Fruit fly (Drosophila melanogaster) whole organism, pupa: ENCODE measurements around the gene Fas3.
A peak's percentile ranks its signal among the peaks of the same experiment; 100 is the strongest.

ENCODE experiments used
- CG10348 ChIP-seq: fragments of 200-800 bp; sonication (Bioruptor generic); IDR thresholded peaks from 2 replicates; pipeline ENCODE4 v1.3.6; 2022; ENCODE audit warnings: missing biosample characterization, missing genetic modification characterization
- CG12605 ChIP-seq: fragments of 200-800 bp; sonication (Bioruptor generic); IDR thresholded peaks from 2 replicates; pipeline ENCODE4 v1.3.6; 2022; ENCODE audit warnings: missing biosample characterization, missing genetic modification characterization
- CG13204 ChIP-seq: fragments of 200-800 bp; sonication (Bioruptor generic); optimal IDR thresholded peaks from 2 replicates; lab custom pipeline; 2018; ENCODE audit warnings: missing biosample characterization, mild to moderate bottlenecking, missing genetic modification characterization, moderate library complexity
- CG14655 ChIP-seq: fragments of 200-800 bp; sonication (Bioruptor generic); optimal IDR thresholded peaks from 3 replicates; lab custom pipeline; 2017; ENCODE audit warnings: mild to moderate bottlenecking, missing biosample characterization, missing genetic modification reagents, missing genetic modification characterization
- CG15710 ChIP-seq: fragments of 200-800 bp; sonication (Bioruptor generic); optimal IDR thresholded peaks from 2 replicates; lab custom pipeline; 2018; ENCODE audit warnings: missing biosample characterization, mild to moderate bottlenecking, missing genetic modification characterization, moderate library complexity
- CG17806 ChIP-seq: fragments of 200-800 bp; sonication (Bioruptor generic); optimal IDR thresholded peaks from 2 replicates; lab custom pipeline; 2018; ENCODE audit warnings: missing biosample characterization, mild to moderate bottlenecking, missing genetic modification characterization, moderate library complexity
- CG32121 ChIP-seq: fragments of 200-800 bp; sonication (Bioruptor generic); IDR thresholded peaks from 2 replicates; pipeline ENCODE4 v1.3.6; 2022; ENCODE audit warnings: missing biosample characterization, missing genetic modification characterization
- CG34367 ChIP-seq: fragments of 200-800 bp; sonication (Bioruptor generic); optimal IDR thresholded peaks from 2 replicates; lab custom pipeline; 2018; ENCODE audit warnings: missing biosample characterization, mild to moderate bottlenecking, missing genetic modification characterization
- CG4496 ChIP-seq: fragments of 200-800 bp; sonication (Bioruptor generic); IDR thresholded peaks from 3 replicates; pipeline ENCODE4 v1.3.6; 2022; ENCODE audit warnings: missing biosample characterization, missing genetic modification characterization
- CG8159 ChIP-seq: fragments of 200-800 bp; sonication (Bioruptor generic); optimal IDR thresholded peaks from 3 replicates; lab custom pipeline; 2018; ENCODE audit warnings: missing biosample characterization, mild to moderate bottlenecking, missing genetic modification characterization, moderate library complexity
- CG8301 ChIP-seq: fragments of 200-800 bp; sonication (Bioruptor generic); optimal IDR thresholded peaks from 2 replicates; lab custom pipeline; 2018; ENCODE audit warnings: missing biosample characterization, mild to moderate bottlenecking, missing genetic modification characterization
- CG9948 ChIP-seq: fragments of 200-800 bp; sonication (Bioruptor generic); optimal IDR thresholded peaks from 2 replicates; lab custom pipeline; 2018; ENCODE audit warnings: missing biosample characterization, mild to moderate bottlenecking, missing genetic modification characterization, moderate library complexity
- D1 ChIP-seq: fragments of 200-800 bp; sonication (Bioruptor generic); optimal IDR thresholded peaks from 2 replicates; lab custom pipeline; 2018; ENCODE audit warnings: missing biosample characterization, mild to moderate bottlenecking, missing genetic modification characterization, moderate library complexity
- EcR ChIP-seq: fragments of 200-800 bp; sonication (Bioruptor generic); optimal IDR thresholded peaks from 3 replicates; lab custom pipeline; 2019; ENCODE audit warnings: missing biosample characterization, missing genetic modification characterization, mild to moderate bottlenecking, moderate library complexity, missing genetic modification reagents
- Ets98B ChIP-seq: fragments of 200-800 bp; sonication (Bioruptor generic); IDR thresholded peaks from 2 replicates; pipeline ENCODE4 v1.3.6; 2022; ENCODE audit warnings: missing biosample characterization, missing genetic modification characterization
- Pif1A ChIP-seq: fragments of 200-800 bp; sonication (Bioruptor generic); optimal IDR thresholded peaks from 3 replicates; lab custom pipeline; 2016; ENCODE audit warnings: missing biosample characterization, missing genetic modification characterization
- Pif1B ChIP-seq: fragments of 200-800 bp; sonication (Bioruptor generic); optimal IDR thresholded peaks from 3 replicates; lab custom pipeline; 2016; ENCODE audit warnings: missing biosample characterization, missing genetic modification characterization
- Snoo ChIP-seq: fragments of 200-800 bp; sonication (Bioruptor generic); optimal IDR thresholded peaks from 3 replicates; lab custom pipeline; 2017; ENCODE audit warnings: missing biosample characterization, mild to moderate bottlenecking, missing genetic modification characterization, inconsistent platforms
- fd96Ca ChIP-seq: fragments of 200-800 bp; sonication (Bioruptor generic); IDR thresholded peaks from 3 replicates; pipeline ENCODE4 v1.3.6; 2022; ENCODE audit warnings: missing biosample characterization, missing genetic modification characterization
- gl ChIP-seq: fragments of 200-800 bp; sonication (Bioruptor generic); optimal IDR thresholded peaks from 2 replicates; lab custom pipeline; 2018; ENCODE audit warnings: missing biosample characterization, mild to moderate bottlenecking, missing genetic modification characterization
- rn ChIP-seq: fragments of 200-800 bp; sonication (Bioruptor generic); IDR thresholded peaks from 2 replicates; pipeline ENCODE4 v1.3.6; 2022; ENCODE audit warnings: missing biosample characterization, missing genetic modification characterization

The Fas3 gene

DNA sequence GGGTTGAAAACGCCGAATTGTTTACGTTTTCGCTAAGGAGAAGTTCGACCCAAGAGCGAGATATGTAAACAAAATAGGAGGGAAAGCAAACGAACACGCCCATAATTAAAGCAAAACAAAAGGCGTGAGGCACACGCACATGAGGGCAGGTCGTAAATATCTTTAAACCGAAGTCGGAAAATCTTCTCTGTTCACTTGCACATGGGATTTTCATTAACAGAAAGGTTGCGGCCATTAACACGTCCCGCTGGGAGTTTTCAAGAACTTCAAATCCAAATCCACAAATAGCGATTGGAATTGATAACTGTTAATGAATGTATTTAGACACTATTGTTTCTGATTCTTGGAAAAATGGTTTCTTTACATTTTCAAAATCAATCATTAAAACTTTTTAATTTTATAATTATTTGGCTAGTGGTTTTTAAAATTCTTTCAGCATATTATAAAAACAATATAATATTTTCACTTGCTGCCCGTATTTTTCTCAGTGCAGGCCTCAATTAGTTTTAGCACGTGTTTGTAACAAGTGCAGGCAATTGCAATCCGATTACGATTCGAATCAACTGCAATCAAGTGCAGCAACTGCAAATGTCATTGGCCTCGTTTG lies 14.0 kb downstream of the Fas3 start:
- TF ChIP-seq gl (no peak), CG8301 (peak; percentile 5), CG14655 (GFP tag; lab: Kevin White, UChicago) (peak; percentile 36), CG13204 (no peak)

DNA sequence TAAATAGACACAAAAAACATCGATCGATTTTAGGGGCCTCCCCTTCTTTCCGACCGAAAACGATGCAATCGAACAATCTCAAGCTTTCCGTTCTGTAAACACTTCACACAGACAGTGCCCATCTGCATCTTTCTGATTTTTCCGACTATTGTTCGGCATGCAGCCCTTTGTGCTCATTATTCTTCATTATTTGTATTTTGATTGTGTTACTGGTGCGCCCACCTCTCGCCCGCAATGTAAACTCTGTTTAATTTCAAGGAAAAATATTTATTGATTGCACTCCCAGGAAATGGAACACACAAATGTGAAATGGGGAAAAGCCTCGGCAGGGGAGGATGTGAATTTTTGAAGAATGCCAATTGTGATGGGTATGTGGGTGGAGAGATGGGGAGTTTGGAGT lies 15.7 kb downstream of the Fas3 start:
- no peak for TF ChIP-seq Pif1A (GFP tag; lab: Kevin White, UChicago)
- TF ChIP-seq, all 21 proteins: peak for 0

DNA sequence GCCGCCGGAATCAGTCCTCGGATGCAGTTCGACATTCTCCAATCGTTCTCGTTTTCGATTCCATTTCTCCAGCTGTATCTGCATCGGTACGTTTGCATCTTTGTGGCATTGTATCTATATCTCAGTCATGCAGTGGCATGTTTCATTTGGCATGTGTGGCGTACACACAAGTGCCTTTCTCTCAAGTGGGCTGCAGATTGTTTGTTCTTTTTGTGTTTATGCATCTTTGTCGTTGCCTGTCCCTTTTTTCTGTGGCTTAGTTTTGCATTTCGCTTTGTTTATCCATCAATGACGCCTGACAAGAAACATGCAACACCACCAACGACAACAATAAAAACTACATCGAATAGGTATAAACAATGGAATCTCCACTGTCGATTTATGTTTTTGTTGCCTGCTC lies 16.6 kb downstream of the Fas3 start:
- no peak for TF ChIP-seq CG13204
- TF ChIP-seq Ets98B (GFP tag; lab: Robert Waterston, UW), result no peak
- no peak for TF ChIP-seq CG32121
- no peak for TF ChIP-seq EcR
- TF ChIP-seq gl, result no peak
- TF ChIP-seq CG8301, result no peak
- TF ChIP-seq fd96Ca (GFP tag; lab: Robert Waterston, UW), result no peak
- no peak for TF ChIP-seq CG9948
- TF ChIP-seq CG34367 (tag; lab: Kevin White, UChicago), result no peak
- no peak for TF ChIP-seq CG4496 (GFP tag; lab: Robert Waterston, UW)
- no peak for TF ChIP-seq Pif1B (GFP tag; lab: Kevin White, UChicago)
- TF ChIP-seq rn (GFP tag; lab: Robert Waterston, UW), result no peak
- no peak for TF ChIP-seq Snoo
- no peak for TF ChIP-seq Pif1A (GFP tag; lab: Kevin White, UChicago)
- no peak for TF ChIP-seq D1 (tag; lab: Kevin White, UChicago)

DNA sequence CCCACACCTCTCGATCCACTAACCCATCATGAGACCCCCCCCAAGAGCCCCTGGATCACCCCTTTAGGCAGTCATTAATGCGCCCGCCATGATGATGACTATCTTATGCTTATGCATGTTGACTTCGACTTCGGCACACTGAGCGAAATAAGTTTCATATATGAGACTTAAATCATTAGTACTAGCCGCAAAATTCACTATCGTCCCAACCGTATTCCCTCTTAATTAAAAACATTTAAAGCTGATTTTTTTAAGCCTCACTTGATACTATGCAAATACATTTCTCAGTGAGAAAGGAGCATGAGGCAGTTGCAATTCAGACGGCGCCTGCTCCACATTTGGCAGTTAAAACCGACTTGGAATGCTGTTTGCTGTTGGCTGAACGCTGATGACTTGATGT lies 21.0 kb downstream of the Fas3 start:
- TF ChIP-seq Pif1A (GFP tag; lab: Kevin White, UChicago), result peak; percentile 74
- TF ChIP-seq CG9948, result peak; percentile 60
- TF ChIP-seq Ets98B (GFP tag; lab: Robert Waterston, UW), result peak; percentile 96
- TF ChIP-seq EcR, result no peak
- TF ChIP-seq rn (GFP tag; lab: Robert Waterston, UW), result peak; percentile 83
- peak; percentile 49 for TF ChIP-seq CG34367 (tag; lab: Kevin White, UChicago)
- TF ChIP-seq CG12605 (GFP tag; lab: Robert Waterston, UW), result peak; percentile 81
- peak; percentile 72 for TF ChIP-seq CG17806 (tag; lab: Kevin White, UChicago)
- peak; percentile 92 for TF ChIP-seq CG4496 (GFP tag; lab: Robert Waterston, UW)
- TF ChIP-seq D1 (tag; lab: Kevin White, UChicago), result no peak
- peak; percentile 79 for TF ChIP-seq CG14655 (GFP tag; lab: Kevin White, UChicago)
- peak; percentile 48 for TF ChIP-seq Snoo
- peak; percentile 18 for TF ChIP-seq CG13204
- TF ChIP-seq CG8301, result peak; percentile 85
- TF ChIP-seq CG32121, result peak; percentile 94
- TF ChIP-seq Pif1B (GFP tag; lab: Kevin White, UChicago), result peak; percentile 64
- peak; percentile 63 for TF ChIP-seq CG15710
- TF ChIP-seq CG8159 (tag; lab: Kevin White, UChicago), result peak; percentile 70
- peak; percentile 32 for TF ChIP-seq gl
- peak; percentile 93 for TF ChIP-seq fd96Ca (GFP tag; lab: Robert Waterston, UW)
- peak; percentile 69 for TF ChIP-seq CG10348 (GFP tag; lab: Robert Waterston, UW)

DNA sequence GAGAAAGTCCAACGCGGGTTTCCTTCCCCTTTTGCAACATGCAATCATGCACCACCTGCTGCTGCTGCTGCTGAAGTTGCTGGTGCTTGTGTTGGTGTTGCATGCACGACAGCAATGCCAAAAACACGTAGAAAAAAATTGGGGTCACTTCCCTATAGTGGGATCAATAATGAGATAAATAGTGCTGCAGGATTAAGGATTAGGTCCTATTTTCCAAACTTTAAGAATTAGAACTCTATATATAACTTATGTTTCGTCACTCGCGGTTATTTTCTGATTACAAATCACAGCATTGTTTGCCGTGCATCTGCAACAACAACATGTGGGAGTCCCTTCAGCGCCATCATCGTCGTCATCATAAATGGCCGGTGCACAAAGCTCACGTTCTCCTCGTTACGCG lies 24.4 kb downstream of the Fas3 start:
- TF ChIP-seq CG4496 (GFP tag; lab: Robert Waterston, UW), result peak; percentile 78
- TF ChIP-seq CG17806 (tag; lab: Kevin White, UChicago), result peak; percentile 59
- peak; percentile 76 for TF ChIP-seq CG8301
- peak; percentile 23; the same call in 1 of the 2 replicates for TF ChIP-seq CG12605 (GFP tag; lab: Robert Waterston, UW)
- TF ChIP-seq CG32121, result peak; percentile 36; the same call in 1 of the 2 replicates
- TF ChIP-seq gl, result no peak
- peak; percentile 54 for TF ChIP-seq Pif1B (GFP tag; lab: Kevin White, UChicago)
- no peak for TF ChIP-seq Snoo
- no peak for TF ChIP-seq rn (GFP tag; lab: Robert Waterston, UW)
- TF ChIP-seq CG13204, result no peak
- peak; percentile 81 for TF ChIP-seq CG14655 (GFP tag; lab: Kevin White, UChicago)
- no peak for TF ChIP-seq EcR
- peak; percentile 63 for TF ChIP-seq CG8159 (tag; lab: Kevin White, UChicago)
- TF ChIP-seq D1 (tag; lab: Kevin White, UChicago), result no peak
- peak; percentile 49 for TF ChIP-seq CG15710
- TF ChIP-seq Pif1A (GFP tag; lab: Kevin White, UChicago), result peak; percentile 51
- TF ChIP-seq CG34367 (tag; lab: Kevin White, UChicago), result peak; percentile 35
- peak; percentile 42 for TF ChIP-seq CG9948
- peak; percentile 61 for TF ChIP-seq Ets98B (GFP tag; lab: Robert Waterston, UW)
- TF ChIP-seq fd96Ca (GFP tag; lab: Robert Waterston, UW), result peak; percentile 69
- no peak for TF ChIP-seq CG10348 (GFP tag; lab: Robert Waterston, UW)
- TF ChIP-seq, all 21 proteins: peak for 14

DNA sequence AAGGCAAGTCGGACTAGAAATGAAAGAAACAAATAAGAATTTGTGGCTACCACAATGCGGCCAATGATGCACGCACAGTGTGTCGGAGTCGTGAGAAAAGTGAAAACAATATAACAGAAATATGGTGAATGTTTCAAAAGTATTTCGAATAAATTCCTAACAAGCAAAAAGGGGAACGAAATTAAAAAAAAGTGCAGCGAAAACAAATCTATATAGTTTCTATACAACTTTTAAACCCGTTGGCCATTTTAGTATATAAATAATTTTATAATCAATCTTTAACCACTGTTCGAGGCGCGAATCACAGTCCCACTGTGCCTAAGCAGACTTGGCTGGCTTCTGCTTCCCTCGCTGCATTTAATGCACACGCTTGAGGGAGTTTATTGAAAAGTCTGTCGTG lies 25.3 kb downstream of the Fas3 start:
- TF ChIP-seq CG34367 (tag; lab: Kevin White, UChicago), result peak; percentile 58
- peak; percentile 74 for TF ChIP-seq CG8159 (tag; lab: Kevin White, UChicago)
- TF ChIP-seq gl, result peak; percentile 30
- TF ChIP-seq CG4496 (GFP tag; lab: Robert Waterston, UW), result peak; percentile 86
- TF ChIP-seq CG10348 (GFP tag; lab: Robert Waterston, UW), result no peak
- peak; percentile 69 for TF ChIP-seq Ets98B (GFP tag; lab: Robert Waterston, UW)
- TF ChIP-seq CG32121, result peak; percentile 74
- TF ChIP-seq Pif1B (GFP tag; lab: Kevin White, UChicago), result peak; percentile 79
- TF ChIP-seq D1 (tag; lab: Kevin White, UChicago), result peak; percentile 28
- peak; percentile 84 for TF ChIP-seq CG8301
- peak; percentile 73 for TF ChIP-seq CG9948
- no peak for TF ChIP-seq EcR
- TF ChIP-seq CG13204, result peak; percentile 16
- TF ChIP-seq CG15710, result peak; percentile 68
- peak; percentile 83 for TF ChIP-seq fd96Ca (GFP tag; lab: Robert Waterston, UW)
- TF ChIP-seq Snoo, result peak; percentile 58
- peak; percentile 90 for TF ChIP-seq CG14655 (GFP tag; lab: Kevin White, UChicago)
- TF ChIP-seq rn (GFP tag; lab: Robert Waterston, UW), result 0 out of 2 replicates have a peak, but pooled peaks have one; percentile 45
- TF ChIP-seq Pif1A (GFP tag; lab: Kevin White, UChicago), result peak; percentile 70
- peak; percentile 70 for TF ChIP-seq CG17806 (tag; lab: Kevin White, UChicago)
- peak; percentile 55 for TF ChIP-seq CG12605 (GFP tag; lab: Robert Waterston, UW)
- TF ChIP-seq, all 21 proteins: peak for 19
